Worm (Caenorhabditis elegans): ENCODE measurements around the gene fbxb-64.

ce11 chrV:19282314-19282713 lies 30.8 kb upstream of the fbxb-64 start, which contains the start of gene fbxb-117:
- TF ChIP-seq lin-13 (GFP tag; optimal IDR thresholded peaks at IDR 0.05) (no peak), unc-39 (tag; optimal IDR thresholded peaks at IDR 0.05) (no peak), nhr-11 (tag; optimal IDR thresholded peaks at IDR 0.05) (no peak), nhr-76 (tag; optimal IDR thresholded peaks at IDR 0.05) (no peak), skn-1 (tag; optimal IDR thresholded peaks at IDR 0.05) (no peak), snpc-4 (tag; optimal IDR thresholded peaks at IDR 0.05) (no peak), pha-4 (GFP tag; IDR thresholded peaks at IDR 0.05) (no peak), pha-4 (tag; optimal IDR thresholded peaks at IDR 0.05) (no peak), fos-1 (tag; optimal IDR thresholded peaks at IDR 0.05) (no peak), zip-2 (tag; optimal IDR thresholded peaks at IDR 0.05) (no peak), spr-3 (GFP tag; optimal IDR thresholded peaks at IDR 0.05) (no peak), lin-15B (tag; optimal IDR thresholded peaks at IDR 0.05) (no peak), F10B5.3 (tag; optimal IDR thresholded peaks at IDR 0.05) (no peak), nhr-111 (GFP tag; optimal IDR thresholded peaks at IDR 0.05) (no peak)
